Fruit fly (Drosophila melanogaster) whole organism, embryonic: Measurements from ENCODE around the gene sima.

Source experiments
- B-H1 ChIP-seq: fragments of 200-800 bp; sonication (Bioruptor generic); IDR thresholded peaks from 3 replicates; pipeline ENCODE4 v1.3.6; 2022; ENCODE audit warnings: missing biosample characterization, missing genetic modification characterization
- Blimp-1 ChIP-seq: fragments of 200-800 bp; sonication (Bioruptor generic); optimal IDR thresholded peaks from 3 replicates; lab custom pipeline; 2018; ENCODE audit warnings: missing biosample characterization, missing genetic modification characterization, mild to moderate bottlenecking, moderate library complexity, missing genetic modification reagents
- CG10431 ChIP-seq: fragments of 200-800 bp; sonication (Bioruptor generic); optimal IDR thresholded peaks from 3 replicates; lab custom pipeline; 2018; ENCODE audit warnings: missing biosample characterization, mild to moderate bottlenecking, missing genetic modification characterization
- CG10462 ChIP-seq: fragments of 200-800 bp; sonication (Bioruptor generic); optimal IDR thresholded peaks from 2 replicates; lab custom pipeline; 2016; ENCODE audit warnings: missing biosample characterization, missing genetic modification characterization
- CG10543 ChIP-seq: fragments of 200-800 bp; sonication (Bioruptor generic); optimal IDR thresholded peaks from 3 replicates; lab custom pipeline; 2017; ENCODE audit warnings: missing biosample characterization, mild to moderate bottlenecking, missing genetic modification characterization, moderate library complexity
- CG11398 ChIP-seq: fragments of 200-800 bp; sonication (Bioruptor generic); optimal IDR thresholded peaks from 2 replicates; lab custom pipeline; 2016; ENCODE audit warnings: missing biosample characterization, missing genetic modification characterization
- CG11560 ChIP-seq: fragments of 200-800 bp; sonication (Bioruptor generic); IDR thresholded peaks from 3 replicates; pipeline ENCODE4 v1.3.6; 2022; ENCODE audit warnings: missing biosample characterization, missing genetic modification characterization
- CG16815 ChIP-seq: fragments of 200-800 bp; sonication (Bioruptor generic); optimal IDR thresholded peaks from 3 replicates; lab custom pipeline; 2017; ENCODE audit warnings: missing biosample characterization, mild to moderate bottlenecking, missing genetic modification characterization
- CG17361 ChIP-seq: fragments of 200-800 bp; sonication (Bioruptor generic); IDR thresholded peaks from 3 replicates; pipeline ENCODE4 v1.3.6; 2022; ENCODE audit warnings: missing biosample characterization, missing genetic modification characterization
- CG18764 ChIP-seq: fragments of 200-800 bp; sonication (Bioruptor generic); optimal IDR thresholded peaks from 3 replicates; lab custom pipeline; 2016; ENCODE audit warnings: missing biosample characterization, missing genetic modification characterization
- CG2116 ChIP-seq: fragments of 200-800 bp; sonication (Bioruptor generic); optimal IDR thresholded peaks from 3 replicates; lab custom pipeline; 2018; ENCODE audit warnings: missing biosample characterization, mild to moderate bottlenecking, missing genetic modification characterization
- CG2199 ChIP-seq: fragments of 200-800 bp; sonication (Bioruptor generic); IDR thresholded peaks from 3 replicates; pipeline ENCODE4 v1.3.6; 2022; ENCODE audit warnings: missing biosample characterization, missing genetic modification characterization
- CG32532 ChIP-seq: fragments of 200-800 bp; sonication (Bioruptor generic); IDR thresholded peaks from 2 replicates; pipeline ENCODE4 v1.3.6; 2022; ENCODE audit warnings: missing biosample characterization, missing genetic modification characterization
- CG6175 ChIP-seq: fragments of 200-800 bp; sonication (Bioruptor generic); IDR thresholded peaks from 3 replicates; pipeline ENCODE4 v1.3.6; 2022; ENCODE audit warnings: missing biosample characterization, missing genetic modification characterization
- CG7745 ChIP-seq: fragments of 200-800 bp; sonication (Bioruptor generic); optimal IDR thresholded peaks from 2 replicates; lab custom pipeline; 2018; ENCODE audit warnings: missing biosample characterization, mild to moderate bottlenecking, missing genetic modification characterization, moderate library complexity
- CG8290 ChIP-seq, 3 experiments: fragments of 200-800 bp; sonication (Bioruptor generic); optimal IDR thresholded peaks; 2 replicates each; lab custom pipeline; 2016 to 2019; ENCODE audit warnings: missing biosample characterization in 3 of 3, missing genetic modification characterization in 3 of 3, mild to moderate bottlenecking in 2 of 3, moderate library complexity in 1 of 3
- CG9437 ChIP-seq: fragments of 200-800 bp; sonication (Bioruptor generic); optimal IDR thresholded peaks from 2 replicates; lab custom pipeline; 2018; ENCODE audit warnings: missing biosample characterization, mild to moderate bottlenecking, missing genetic modification characterization
- CG9797 ChIP-seq: fragments of 200-800 bp; sonication (Bioruptor generic); optimal IDR thresholded peaks from 3 replicates; lab custom pipeline; 2018; ENCODE audit warnings: missing biosample characterization, mild to moderate bottlenecking, missing genetic modification characterization
- Chrac-16 ChIP-seq: fragments of 200-800 bp; sonication (Bioruptor generic); optimal IDR thresholded peaks from 3 replicates; lab custom pipeline; 2016; ENCODE audit warnings: missing biosample characterization, missing genetic modification characterization
- Dfd ChIP-seq, 2 experiments: fragments of >200 bp; optimal IDR thresholded peaks; 2 replicates each; lab custom pipeline; 2017; ENCODE audit warnings: missing biosample characterization in 2 of 2, missing genetic modification characterization in 2 of 2
- Dip2 ChIP-seq: fragments of 200-800 bp; sonication (Bioruptor generic); IDR thresholded peaks from 2 replicates; pipeline ENCODE4 v1.3.6; 2022; ENCODE audit warnings: missing biosample characterization, missing genetic modification characterization
- ERR ChIP-seq: fragments of 200-800 bp; sonication (Bioruptor generic); optimal IDR thresholded peaks from 2 replicates; lab custom pipeline; 2016; ENCODE audit warnings: missing biosample characterization, missing genetic modification characterization
- HmgD ChIP-seq: fragments of 200-800 bp; sonication (Bioruptor generic); optimal IDR thresholded peaks from 3 replicates; lab custom pipeline; 2016; ENCODE audit warnings: missing biosample characterization, missing genetic modification characterization
- Kr ChIP-seq: fragments of 200-800 bp; sonication (Bioruptor generic); optimal IDR thresholded peaks from 2 replicates; lab custom pipeline; 2017; ENCODE audit warnings: missing biosample characterization, mild to moderate bottlenecking, missing genetic modification characterization
- Lhr ChIP-seq: fragments of 200-800 bp; sonication (Bioruptor generic); optimal IDR thresholded peaks from 3 replicates; lab custom pipeline; 2017; ENCODE audit warnings: mild to moderate bottlenecking, missing biosample characterization, missing genetic modification reagents, missing genetic modification characterization
- NC2β ChIP-seq: fragments of 200-800 bp; sonication (Bioruptor generic); optimal IDR thresholded peaks from 2 replicates; lab custom pipeline; 2016; ENCODE audit warnings: missing biosample characterization, missing genetic modification characterization
- PHDP ChIP-seq: fragments of 200-800 bp; sonication (Bioruptor generic); optimal IDR thresholded peaks from 3 replicates; lab custom pipeline; 2018; ENCODE audit warnings: missing biosample characterization, mild to moderate bottlenecking, missing genetic modification characterization, moderate library complexity
- Scr ChIP-seq: fragments of 200-800 bp; sonication (Bioruptor generic); IDR thresholded peaks from 2 replicates; pipeline ENCODE4 v1.3.6; 2022; ENCODE audit warnings: missing biosample characterization, missing genetic modification characterization; ENCODE audit not compliant: partially characterized antibody
- Stat92E ChIP-seq, 3 experiments: fragments of >200 bp in 2 of 3; fragments of 200-800 bp in 1 of 3; sonication (Bioruptor generic) in 1 of 3; optimal IDR thresholded peaks; 2 replicates each; lab custom pipeline; 2017 to 2019; ENCODE audit warnings: missing biosample characterization in 3 of 3, missing genetic modification characterization in 3 of 3, mild to moderate bottlenecking in 1 of 3, moderate library complexity in 1 of 3
- Xbp1 ChIP-seq: fragments of 200-800 bp; sonication (Bioruptor generic); optimal IDR thresholded peaks from 3 replicates; lab custom pipeline; 2016; ENCODE audit warnings: missing biosample characterization, mild to moderate bottlenecking, missing genetic modification characterization
- bowl ChIP-seq: fragments of 200-800 bp; sonication (Bioruptor generic); IDR thresholded peaks from 2 replicates; pipeline ENCODE4 v1.3.6; 2022; ENCODE audit warnings: missing biosample characterization, missing genetic modification characterization
- dan ChIP-seq: fragments of 200-800 bp; sonication (Bioruptor generic); IDR thresholded peaks from 2 replicates; pipeline ENCODE4 v1.3.6; 2022; ENCODE audit warnings: missing biosample characterization, missing genetic modification characterization
- dimm ChIP-seq: fragments of 200-800 bp; sonication (Bioruptor generic); IDR thresholded peaks from 2 replicates; pipeline ENCODE4 v1.3.6; 2022; ENCODE audit warnings: missing biosample characterization, missing genetic modification characterization
- ems ChIP-seq: fragments of 200-800 bp; sonication (Bioruptor generic); optimal IDR thresholded peaks from 3 replicates; lab custom pipeline; 2016; ENCODE audit warnings: missing biosample characterization, missing genetic modification characterization
- eve ChIP-seq, 2 experiments: fragments of >200 bp; optimal IDR thresholded peaks; 2 replicates each; lab custom pipeline; 2017; ENCODE audit warnings: missing biosample characterization in 2 of 2, missing genetic modification characterization in 2 of 2
- ewg ChIP-seq: fragments of 200-800 bp; sonication (Bioruptor generic); optimal IDR thresholded peaks from 3 replicates; lab custom pipeline; 2017; ENCODE audit warnings: mild to moderate bottlenecking, missing biosample characterization, missing genetic modification reagents, missing genetic modification characterization
- eyg ChIP-seq: fragments of 200-800 bp; sonication (Bioruptor generic); optimal IDR thresholded peaks from 3 replicates; lab custom pipeline; 2016; ENCODE audit warnings: missing biosample characterization, missing genetic modification characterization
- fd3F ChIP-seq: fragments of 200-800 bp; sonication (Bioruptor generic); optimal IDR thresholded peaks from 2 replicates; lab custom pipeline; 2018; ENCODE audit warnings: missing biosample characterization, mild to moderate bottlenecking, missing genetic modification characterization, moderate library complexity
- ftz-f1 ChIP-seq: fragments of 200-800 bp; sonication (Bioruptor generic); optimal IDR thresholded peaks from 2 replicates; lab custom pipeline; 2016; ENCODE audit warnings: missing biosample characterization, missing genetic modification characterization
- insv ChIP-seq, 2 experiments: fragments of 200-800 bp; sonication (Bioruptor generic); optimal IDR thresholded peaks; 3 replicates each; lab custom pipeline; 2016 to 2018; ENCODE audit warnings: missing biosample characterization in 2 of 2, missing genetic modification characterization in 2 of 2
- mld ChIP-seq: fragments of 200-800 bp; sonication (Bioruptor generic); IDR thresholded peaks from 3 replicates; pipeline ENCODE4 v1.3.6; 2022; ENCODE audit warnings: missing biosample characterization, missing genetic modification characterization; ENCODE audit not compliant: partially characterized antibody
- salm ChIP-seq: fragments of 200-800 bp; sonication (Bioruptor generic); optimal IDR thresholded peaks from 2 replicates; lab custom pipeline; 2018; ENCODE audit warnings: missing biosample characterization, mild to moderate bottlenecking, missing genetic modification characterization
- sug ChIP-seq: fragments of 200-800 bp; optimal IDR thresholded peaks from 2 replicates; lab custom pipeline; 2019; ENCODE audit warnings: missing biosample characterization, mild to moderate bottlenecking, missing genetic modification characterization, moderate library complexity
- ttk ChIP-seq: fragments of 200-800 bp; sonication (Bioruptor generic); IDR thresholded peaks from 2 replicates; pipeline ENCODE4 v2.1.2; 2022; ENCODE audit warnings: missing biosample characterization, missing genetic modification characterization
- tup ChIP-seq: fragments of 200-800 bp; sonication (Bioruptor generic); optimal IDR thresholded peaks from 2 replicates; lab custom pipeline; 2016; ENCODE audit warnings: missing biosample characterization, mild to moderate bottlenecking, missing genetic modification characterization, moderate library complexity
- usp ChIP-seq: fragments of >200 bp; optimal IDR thresholded peaks from 2 replicates; lab custom pipeline; 2017; ENCODE audit warnings: missing biosample characterization, missing genetic modification characterization
- vvl ChIP-seq: fragments of 200-800 bp; sonication (Bioruptor generic); IDR thresholded peaks from 2 replicates; pipeline ENCODE4 v1.3.6; 2022; ENCODE audit warnings: missing biosample characterization, missing genetic modification characterization
- z ChIP-seq: fragments of 200-800 bp; sonication (Bioruptor generic); IDR thresholded peaks from 3 replicates; pipeline ENCODE4 v1.3.6; 2022; ENCODE audit warnings: missing biosample characterization, missing genetic modification characterization

Gene sima

dm6 chr3R:30046029-30047001 is 11.8 kb upstream of the sima start, which contains the start of the genes RpL32 and CG7943 (continued):
- TF ChIP-seq eyg (GFP tag; lab: Kevin White, UChicago) (peak; percentile 96), CG7745 (tag; lab: Kevin White, UChicago) (no peak), CG2116 (GFP tag; lab: Kevin White, UChicago) (peak; percentile 95), CG17361 (GFP tag; lab: Robert Waterston, UW) (peak; percentile 96), CG9437 (GFP tag; lab: Kevin White, UChicago) (peak; percentile 76), Chrac-16 (GFP tag; lab: Kevin White, UChicago) (peak; percentile 81), NC2β (peak; percentile 98), mld (peak; percentile 100), CG11560 (tag; lab: Robert Waterston, UW) (peak; percentile 84), Dip2 (GFP tag; lab: Robert Waterston, UW) (peak; percentile 69), B-H1 (GFP tag; lab: Robert Waterston, UW) (peak; percentile 90), ERR (GFP tag; lab: Kevin White, UChicago) (peak; percentile 91), CG10543 (GFP tag; lab: Kevin White, UChicago) (peak; percentile 97), PHDP (peak; percentile 91), vvl (peak; percentile 97), eve (GFP tag; optimal IDR thresholded peaks at IDR 0.05; lab: Kevin White, UChicago) (peak in 1 of 2 experiments; percentile 77), Dfd (GFP tag; optimal IDR thresholded peaks at IDR 0.05; lab: Kevin White, UChicago) (no peak), CG10462 (GFP tag; lab: Kevin White, UChicago) (peak; percentile 56), CG18764 (GFP tag; lab: Kevin White, UChicago) (peak; percentile 94), ttk (GFP tag; lab: Robert Waterston, UW) (peak; percentile 88), dan (GFP tag; lab: Robert Waterston, UW) (peak; percentile 84), CG11398 (GFP tag; lab: Kevin White, UChicago) (peak; percentile 86), CG2199 (GFP tag; lab: Robert Waterston, UW) (peak; percentile 79; the same call in 2 of the 3 replicates), dimm (GFP tag; lab: Robert Waterston, UW) (peak; percentile 86), CG9797 (GFP tag; lab: Kevin White, UChicago) (peak; percentile 79), CG6175 (GFP tag; lab: Robert Waterston, UW) (peak; percentile 92), Kr (GFP tag; lab: Kevin White, UChicago) (peak; percentile 20), Scr (GFP tag; lab: Robert Waterston, UW) (peak; percentile 100), salm (peak; percentile 86), Lhr (GFP tag; lab: Kevin White, UChicago) (peak; percentile 64), tup (GFP tag; lab: Kevin White, UChicago) (peak; percentile 95), Blimp-1 (GFP tag; lab: Kevin White, UChicago) (peak; percentile 88), bowl (GFP tag; lab: Robert Waterston, UW) (peak; percentile 89), Xbp1 (GFP tag; lab: Kevin White, UChicago) (peak; percentile 87), Stat92E (GFP tag; optimal IDR thresholded peaks at IDR 0.05; lab: Kevin White, UChicago) (no peak), CG10431 (peak; percentile 78), ems (peak; percentile 97), HmgD (GFP tag; lab: Kevin White, UChicago) (peak; percentile 90), ewg (GFP tag; lab: Kevin White, UChicago) (peak; percentile 80), sug (peak; percentile 95), ftz-f1 (GFP tag; lab: Kevin White, UChicago) (peak; percentile 81), CG8290 (GFP tag; optimal IDR thresholded peaks at IDR 0.05; lab: Kevin White, UChicago) (peak; percentile 91), CG8290 (tag; optimal IDR thresholded peaks at IDR 0.05; lab: Kevin White, UChicago) (peak in 1 of 2 experiments; percentile 95), insv (GFP tag; optimal IDR thresholded peaks at IDR 0.05; lab: Kevin White, UChicago) (peak in 1 of 2 experiments; percentile 74), CG16815 (GFP tag; lab: Kevin White, UChicago) (peak; percentile 73), z (peak; percentile 50; the same call in 2 of the 3 replicates), fd3F (peak; percentile 85), usp (no peak), CG32532 (GFP tag; lab: Robert Waterston, UW) (peak; percentile 96)
